Worm (Caenorhabditis elegans) whole organism, dauer: ENCODE measurements around the gene F18A1.7.

Experiments used
- unc-62 ChIP-seq: sonication (generic microtip); optimal IDR thresholded peaks from 2 replicates; lab custom pipeline; 2017; ENCODE audit warnings: missing biosample characterization, missing genetic modification reagents, missing genetic modification characterization

Gene F18A1.7

ce11 chrII:7663704-7664660 lies at the start of gene F18A1.7, which contains the start of gene rpa-1:
Gene F18A1.7 (minus strand): TSS chrII:7663754.
Gene rpa-1 (plus strand): TSS chrII:7664582.
- no peak for TF ChIP-seq unc-62 (GFP tag; lab: Kevin White, UChicago)

- no peak for TF ChIP-seq unc-62 (GFP tag; lab: Kevin White, UChicago)
Observed at ce11 chrII:7709301-7709754, 45.8 kb upstream of the F18A1.7 start, which contains the start of gene sre-1. Gene sre-1 (plus strand): TSS chrII:7709704.

- TF ChIP-seq unc-62 (GFP tag; lab: Kevin White, UChicago), result no peak
Observed at ce11 chrII:7708540-7708939, 45.0 kb upstream of the F18A1.7 start, which contains the start of gene B0495.9. Gene B0495.9 (minus strand): TSS chrII:7708710.

- no peak for TF ChIP-seq unc-62 (GFP tag; lab: Kevin White, UChicago)
Observed at ce11 chrII:7707383-7707782, 43.8 kb upstream of the F18A1.7 start, which contains the start of gene luc-7L. Gene luc-7L (minus strand): TSS chrII:7707483.

ce11 chrII:7705152-7705551 lies 41.6 kb upstream of the F18A1.7 start, which contains the start of gene B0495.7:
Gene B0495.7 (minus strand): TSS chrII:7705233.
- TF ChIP-seq unc-62 (GFP tag; lab: Kevin White, UChicago), result no peak

ce11 chrII:7704387-7704786 lies 40.8 kb upstream of the F18A1.7 start:
- TF ChIP-seq unc-62 (GFP tag; lab: Kevin White, UChicago), result no peak

- TF ChIP-seq unc-62 (GFP tag; lab: Kevin White, UChicago), result no peak
Observed at ce11 chrII:7699009-7699408, 35.5 kb upstream of the F18A1.7 start, which contains the start of the genes moa-2 and cdk-11.1. Gene moa-2 (minus strand): TSS chrII:7699033. Gene cdk-11.1 (plus strand): TSS chrII:7699235.

- no peak for TF ChIP-seq unc-62 (GFP tag; lab: Kevin White, UChicago)
Observed at ce11 chrII:7698406-7698805, 34.9 kb upstream of the F18A1.7 start, which contains the start of gene B0495.5. Gene B0495.5 (minus strand): TSS chrII:7698506.

ce11 chrII:7697156-7697555 lies 33.6 kb upstream of the F18A1.7 start:
- no peak for TF ChIP-seq unc-62 (GFP tag; lab: Kevin White, UChicago)

ce11 chrII:7695636-7696035 lies 32.1 kb upstream of the F18A1.7 start:
- no peak for TF ChIP-seq unc-62 (GFP tag; lab: Kevin White, UChicago)

- no peak for TF ChIP-seq unc-62 (GFP tag; lab: Kevin White, UChicago)
Observed at ce11 chrII:7694745-7695144, 31.2 kb upstream of the F18A1.7 start.

- TF ChIP-seq unc-62 (GFP tag; lab: Kevin White, UChicago), result no peak
Observed at ce11 chrII:7693929-7694328, 30.4 kb upstream of the F18A1.7 start, which contains the start of gene nhx-2. Gene nhx-2 (minus strand): TSS chrII:7693957.

ce11 chrII:7690384-7690783 lies 26.8 kb upstream of the F18A1.7 start, which contains the start of gene pid-1:
Gene pid-1 (minus strand): TSS chrII:7690556.
- no peak for TF ChIP-seq unc-62 (GFP tag; lab: Kevin White, UChicago)

- TF ChIP-seq unc-62 (GFP tag; lab: Kevin White, UChicago), result no peak
Observed at ce11 chrII:7684589-7684988, 21.0 kb upstream of the F18A1.7 start, which contains the start of gene F18A1.1. Gene F18A1.1 (plus strand): TSS chrII:7684889.

ce11 chrII:7682488-7682887 lies 18.9 kb upstream of the F18A1.7 start:
- no peak for TF ChIP-seq unc-62 (GFP tag; lab: Kevin White, UChicago)

- TF ChIP-seq unc-62 (GFP tag; lab: Kevin White, UChicago), result no peak
Observed at ce11 chrII:7681898-7682297, 18.3 kb upstream of the F18A1.7 start, which contains the start of gene lin-26. Gene lin-26 (plus strand): TSS chrII:7682198.
